Worm (Caenorhabditis elegans) whole organism, late embryonic: Measurements from ENCODE around the gene F32D8.5.
A peak's percentile ranks its signal among the peaks of the same experiment; 100 is the strongest.

Experiments used
- C38D4.7 ChIP-seq: fragments of 200-800 bp; sonication (Bioruptor generic); optimal IDR thresholded peaks from 2 replicates; lab custom pipeline; 2018; ENCODE audit warnings: mild to moderate bottlenecking, missing genetic modification characterization, moderate library complexity, missing compliant biosample characterization
- K02D7.2 ChIP-seq: sonication (generic microtip); optimal IDR thresholded peaks from 2 replicates; lab custom pipeline; 2017; ENCODE audit warnings: mild to moderate bottlenecking, missing genetic modification characterization, missing compliant biosample characterization
- K09A11.1 ChIP-seq: sonication (generic microtip); optimal IDR thresholded peaks from 2 replicates; lab custom pipeline; 2017; ENCODE audit warnings: antibody characterized with exemption, mild to moderate bottlenecking, missing genetic modification characterization, missing compliant biosample characterization; ENCODE audit not compliant: insufficient read depth
- ahr-1 ChIP-seq: sonication (generic microtip); optimal IDR thresholded peaks from 2 replicates; lab custom pipeline; 2016; ENCODE audit warnings: missing genetic modification characterization, missing compliant biosample characterization
- ama-1 ChIP-seq: fragments of 150-350 bp; optimal IDR thresholded peaks from 2 replicates; lab custom pipeline; 2014
- ceh-14 ChIP-seq: sonication (generic microtip); optimal IDR thresholded peaks from 2 replicates; lab custom pipeline; 2016; ENCODE audit warnings: missing genotype, missing genetic modification characterization, missing compliant biosample characterization
- ceh-24 ChIP-seq: sonication (generic microtip); optimal IDR thresholded peaks from 2 replicates; lab custom pipeline; 2016; ENCODE audit warnings: mild to moderate bottlenecking, missing genetic modification characterization, missing compliant biosample characterization
- ceh-30 ChIP-seq: fragments of 150-350 bp; optimal IDR thresholded peaks from 2 replicates; lab custom pipeline; 2014; ENCODE audit warnings: missing biosample characterization, missing genetic modification characterization
- ceh-34 ChIP-seq: sonication (generic microtip); optimal IDR thresholded peaks from 2 replicates; lab custom pipeline; 2016; ENCODE audit warnings: mild to moderate bottlenecking, missing genetic modification characterization, missing compliant biosample characterization
- ceh-48 ChIP-seq: sonication (generic microtip); optimal IDR thresholded peaks from 2 replicates; lab custom pipeline; 2016; ENCODE audit warnings: missing genetic modification characterization, inconsistent platforms, missing compliant biosample characterization
- ceh-9 ChIP-seq: sonication (generic microtip); optimal IDR thresholded peaks from 2 replicates; lab custom pipeline; 2016; ENCODE audit warnings: mild to moderate bottlenecking, missing genetic modification characterization, inconsistent platforms, missing compliant biosample characterization
- dmd-4 ChIP-seq: sonication (generic microtip); optimal IDR thresholded peaks from 2 replicates; lab custom pipeline; 2016; ENCODE audit warnings: borderline replicate concordance, missing genetic modification characterization, missing compliant biosample characterization
- dve-1 ChIP-seq: sonication (generic microtip); optimal IDR thresholded peaks from 2 replicates; lab custom pipeline; 2017; ENCODE audit warnings: antibody characterized with exemption, mild to moderate bottlenecking, missing genetic modification characterization, missing compliant biosample characterization
- elt-2 ChIP-seq: sonication (generic microtip); optimal IDR thresholded peaks from 2 replicates; lab custom pipeline; 2016; ENCODE audit warnings: missing genetic modification reagents, missing genetic modification characterization, missing compliant biosample characterization
- ets-4 ChIP-seq: sonication (generic microtip); optimal IDR thresholded peaks from 2 replicates; lab custom pipeline; 2016; ENCODE audit warnings: missing genetic modification characterization, missing compliant biosample characterization
- eyg-1 ChIP-seq: sonication (generic microtip); optimal IDR thresholded peaks from 2 replicates; lab custom pipeline; 2016; ENCODE audit warnings: missing genotype, missing genetic modification characterization, missing compliant biosample characterization
- fkh-10 ChIP-seq: fragments of 150-350 bp; optimal IDR thresholded peaks from 2 replicates; lab custom pipeline; 2014; ENCODE audit warnings: missing biosample characterization, missing genetic modification reagents, missing genetic modification characterization
- hlh-13 ChIP-seq: fragments of 200-800 bp; sonication (Bioruptor generic); optimal IDR thresholded peaks from 2 replicates; lab custom pipeline; 2018; ENCODE audit warnings: mild to moderate bottlenecking, missing genetic modification characterization, missing compliant biosample characterization
- hlh-30 ChIP-seq: sonication (generic microtip); optimal IDR thresholded peaks from 2 replicates; lab custom pipeline; 2017; ENCODE audit warnings: antibody characterized with exemption, missing genetic modification characterization, missing compliant biosample characterization; ENCODE audit not compliant: insufficient read depth
- hlh-6 ChIP-seq: sonication (generic microtip); optimal IDR thresholded peaks from 2 replicates; lab custom pipeline; 2016; ENCODE audit warnings: missing genotype, missing genetic modification characterization, missing compliant biosample characterization
- lim-6 ChIP-seq: sonication (generic microtip); optimal IDR thresholded peaks from 2 replicates; lab custom pipeline; 2016; ENCODE audit warnings: missing genetic modification characterization, missing compliant biosample characterization
- madf-2 ChIP-seq: sonication (generic microtip); optimal IDR thresholded peaks from 2 replicates; lab custom pipeline; 2017; ENCODE audit warnings: missing genetic modification characterization, missing compliant biosample characterization
- mec-3 ChIP-seq: sonication (generic microtip); optimal IDR thresholded peaks from 2 replicates; lab custom pipeline; 2016; ENCODE audit warnings: borderline replicate concordance, missing genetic modification characterization, missing compliant biosample characterization
- nfya-1 ChIP-seq: sonication (generic microtip); optimal IDR thresholded peaks from 2 replicates; lab custom pipeline; 2017; ENCODE audit warnings: missing genetic modification characterization, mild to moderate bottlenecking, missing compliant biosample characterization, antibody characterized with exemption, moderate library complexity
- nhr-11 ChIP-seq: fragments of 150-350 bp; optimal IDR thresholded peaks from 2 replicates; lab custom pipeline; 2014; ENCODE audit warnings: missing biosample characterization, missing genetic modification characterization
- nhr-232 ChIP-seq: sonication (generic microtip); optimal IDR thresholded peaks from 2 replicates; lab custom pipeline; 2016; ENCODE audit warnings: missing genetic modification characterization, missing compliant biosample characterization
- pag-3 ChIP-seq: sonication (generic microtip); optimal IDR thresholded peaks from 2 replicates; lab custom pipeline; 2016; ENCODE audit warnings: missing compliant biosample characterization, missing genetic modification characterization, borderline replicate concordance
- pat-9 ChIP-seq: fragments of 200-800 bp; sonication (Bioruptor generic); optimal IDR thresholded peaks from 2 replicates; lab custom pipeline; 2018; ENCODE audit warnings: mild to moderate bottlenecking, missing genetic modification characterization, moderate library complexity, missing compliant biosample characterization
- pha-4 ChIP-seq: fragments of 150-350 bp; optimal IDR thresholded peaks from 2 replicates; lab custom pipeline; 2018; ENCODE audit warnings: missing biosample characterization, missing genetic modification reagents, missing genetic modification characterization
- pros-1 ChIP-seq: fragments of 150-350 bp; optimal IDR thresholded peaks from 2 replicates; lab custom pipeline; 2014; ENCODE audit warnings: missing biosample characterization, missing genetic modification reagents, missing genetic modification characterization
- ref-2 ChIP-seq: sonication (generic microtip); optimal IDR thresholded peaks from 2 replicates; lab custom pipeline; 2016; ENCODE audit warnings: missing genetic modification characterization, missing compliant biosample characterization
- rnt-1 ChIP-seq: sonication (generic microtip); optimal IDR thresholded peaks from 2 replicates; lab custom pipeline; 2016; ENCODE audit warnings: missing genetic modification characterization, missing compliant biosample characterization
- sdc-2 ChIP-seq: sonication (generic microtip); optimal IDR thresholded peaks from 2 replicates; lab custom pipeline; 2016; ENCODE audit warnings: missing genotype, missing genetic modification characterization, missing compliant biosample characterization
- sox-2 ChIP-seq: fragments of 200-800 bp; sonication (Bioruptor generic); IDR thresholded peaks from 2 replicates; pipeline ENCODE4 v1.3.6; 2022; ENCODE audit warnings: missing genetic modification reagents, missing genetic modification characterization, missing compliant biosample characterization
- sox-4 ChIP-seq: sonication (generic microtip); optimal IDR thresholded peaks from 2 replicates; lab custom pipeline; 2017; ENCODE audit warnings: mild to moderate bottlenecking, missing genetic modification characterization, inconsistent platforms, missing compliant biosample characterization
- tbx-7 ChIP-seq: sonication (generic microtip); optimal IDR thresholded peaks from 2 replicates; lab custom pipeline; 2016; ENCODE audit warnings: missing genotype, missing genetic modification characterization, missing compliant biosample characterization
- ttx-3 ChIP-seq: sonication (generic microtip); optimal IDR thresholded peaks from 2 replicates; lab custom pipeline; 2016; ENCODE audit warnings: missing genetic modification reagents, missing genetic modification characterization, missing compliant biosample characterization
- unc-42 ChIP-seq: sonication (generic microtip); optimal IDR thresholded peaks from 2 replicates; lab custom pipeline; 2016; ENCODE audit warnings: missing genotype, missing genetic modification characterization, missing compliant biosample characterization
- unc-86 ChIP-seq: sonication (generic microtip); optimal IDR thresholded peaks from 2 replicates; lab custom pipeline; 2016; ENCODE audit warnings: missing genetic modification characterization, missing compliant biosample characterization
- zip-5 ChIP-seq: sonication (generic microtip); optimal IDR thresholded peaks from 2 replicates; lab custom pipeline; 2016; ENCODE audit warnings: missing genetic modification characterization, missing compliant biosample characterization

F32D8.5 gene

ce11 chrV:10897172-10897571 lies 2.6 kb downstream of the F32D8.5 start (continued):
- TF ChIP-seq ceh-30 (peak; percentile 83), sox-2 (GFP tag; lab: Robert Waterston, UW) (no peak; the same call in 1 of the 2 replicates), C38D4.7 (GFP tag; lab: Kevin White, UChicago) (peak; percentile 4), unc-42 (tag; lab: Kevin White, UChicago) (peak; percentile 85), ceh-9 (no peak), hlh-30 (tag; lab: Kevin White, UChicago) (peak; percentile 60), dve-1 (tag; lab: Kevin White, UChicago) (peak; percentile 95), lim-6 (tag; lab: Kevin White, UChicago) (peak; percentile 57), mec-3 (no peak), pha-4 (tag; lab: Kevin White, UChicago) (no peak), ets-4 (tag; lab: Kevin White, UChicago) (peak; percentile 80), ceh-34 (tag; lab: Kevin White, UChicago) (peak; percentile 89), ttx-3 (tag; lab: Kevin White, UChicago) (no peak), hlh-6 (no peak), pag-3 (tag; lab: Kevin White, UChicago) (no peak), ceh-24 (tag; lab: Kevin White, UChicago) (no peak), rnt-1 (tag; lab: Kevin White, UChicago) (peak; percentile 85), K09A11.1 (peak; percentile 23), ceh-48 (tag; lab: Kevin White, UChicago) (peak; percentile 49), dmd-4 (peak; percentile 23)

- TF ChIP-seq sdc-2 (tag; lab: Kevin White, UChicago), result no peak
- TF ChIP-seq ahr-1 (tag; lab: Kevin White, UChicago), result no peak
- TF ChIP-seq nfya-1 (tag; lab: Kevin White, UChicago), result no peak
- TF ChIP-seq lim-6 (tag; lab: Kevin White, UChicago), result no peak
- no peak for TF ChIP-seq nhr-232 (tag; lab: Kevin White, UChicago)
- no peak for TF ChIP-seq ref-2 (tag; lab: Kevin White, UChicago)
- no peak for TF ChIP-seq unc-86 (tag; lab: Kevin White, UChicago)
- no peak for TF ChIP-seq eyg-1 (tag; lab: Kevin White, UChicago)
- no peak for TF ChIP-seq sox-2 (GFP tag; lab: Robert Waterston, UW)
- TF ChIP-seq zip-5 (tag; lab: Kevin White, UChicago), result no peak
- TF ChIP-seq pros-1 (tag; lab: Kevin White, UChicago), result no peak
- no peak for TF ChIP-seq ceh-14 (tag; lab: Kevin White, UChicago)
- no peak for TF ChIP-seq madf-2 (tag; lab: Kevin White, UChicago)
- TF ChIP-seq nhr-11 (tag; lab: Kevin White, UChicago), result no peak
- TF ChIP-seq, all 69 proteins: peak for 0
Observed at ce11 chrV:10898107-10898506, 3.5 kb downstream of the F32D8.5 start, which contains the start of gene F32D8.7. TSS of gene F32D8.7 (plus strand) at chrV:10898435.

- TF ChIP-seq nfya-1 (tag; lab: Kevin White, UChicago) (no peak), K09A11.1 (no peak), ama-1 (lab: Kevin White, UChicago) (no peak), sox-4 (tag; lab: Kevin White, UChicago) (no peak), elt-2 (tag; lab: Kevin White, UChicago) (no peak), nhr-11 (tag; lab: Kevin White, UChicago) (no peak), ttx-3 (tag; lab: Kevin White, UChicago) (no peak), unc-42 (tag; lab: Kevin White, UChicago) (no peak), hlh-13 (GFP tag; lab: Kevin White, UChicago) (no peak), K02D7.2 (tag; lab: Kevin White, UChicago) (no peak), tbx-7 (tag; lab: Kevin White, UChicago) (no peak), fkh-10 (no peak), pat-9 (no peak), sox-2 (GFP tag; lab: Robert Waterston, UW) (no peak)
Observed at ce11 chrV:10898629-10899028, 4.0 kb downstream of the F32D8.5 start.
